Worm (Caenorhabditis elegans) whole organism, L3 larva: ENCODE data around the gene col-155.

ENCODE experiments used
- ama-1 ChIP-seq: fragments of 150-350 bp; optimal IDR thresholded peaks from 2 replicates; lab custom pipeline; 2018
- ceh-28 ChIP-seq: fragments of 150-350 bp; optimal IDR thresholded peaks from 2 replicates; lab custom pipeline; 2014; ENCODE audit warnings: missing biosample characterization, missing genetic modification reagents, missing genetic modification characterization
- egl-27 ChIP-seq: sonication (generic microtip); optimal IDR thresholded peaks from 4 replicates; lab custom pipeline; 2017; ENCODE audit warnings: missing biosample characterization, missing genetic modification reagents, missing genetic modification characterization
- fkh-10 ChIP-seq: sonication (generic microtip); optimal IDR thresholded peaks from 2 replicates; lab custom pipeline; 2017; ENCODE audit warnings: missing biosample characterization, missing genetic modification reagents, missing genetic modification characterization
- fos-1 ChIP-seq: fragments of 150-350 bp; optimal IDR thresholded peaks from 2 replicates; lab custom pipeline; 2014; ENCODE audit warnings: missing biosample characterization, missing genetic modification characterization
- mdl-1 ChIP-seq: fragments of 150-350 bp; optimal IDR thresholded peaks from 2 replicates; lab custom pipeline; 2014; ENCODE audit warnings: missing biosample characterization, missing genetic modification characterization
- nhr-11 ChIP-seq: fragments of 150-350 bp; optimal IDR thresholded peaks from 2 replicates; lab custom pipeline; 2014; ENCODE audit warnings: missing biosample characterization, missing genetic modification characterization
- nhr-28 ChIP-seq: fragments of 150-350 bp; optimal IDR thresholded peaks from 2 replicates; lab custom pipeline; 2014; ENCODE audit warnings: missing biosample characterization, missing genetic modification characterization
- pqm-1 ChIP-seq: fragments of 150-350 bp; optimal IDR thresholded peaks from 2 replicates; lab custom pipeline; 2017; ENCODE audit warnings: missing biosample characterization, missing genetic modification characterization, inconsistent platforms
- snpc-4 ChIP-seq: fragments of 150-350 bp; optimal IDR thresholded peaks from 2 replicates; lab custom pipeline; 2014; ENCODE audit warnings: missing biosample characterization, missing genetic modification characterization
- unc-39 ChIP-seq: sonication (generic microtip); optimal IDR thresholded peaks from 4 replicates; lab custom pipeline; 2017; ENCODE audit warnings: missing biosample characterization, missing genetic modification characterization
- ztf-11 ChIP-seq: fragments of 150-350 bp; optimal IDR thresholded peaks from 2 replicates; lab custom pipeline; 2014; ENCODE audit warnings: missing biosample characterization, missing genetic modification characterization

DNA sequence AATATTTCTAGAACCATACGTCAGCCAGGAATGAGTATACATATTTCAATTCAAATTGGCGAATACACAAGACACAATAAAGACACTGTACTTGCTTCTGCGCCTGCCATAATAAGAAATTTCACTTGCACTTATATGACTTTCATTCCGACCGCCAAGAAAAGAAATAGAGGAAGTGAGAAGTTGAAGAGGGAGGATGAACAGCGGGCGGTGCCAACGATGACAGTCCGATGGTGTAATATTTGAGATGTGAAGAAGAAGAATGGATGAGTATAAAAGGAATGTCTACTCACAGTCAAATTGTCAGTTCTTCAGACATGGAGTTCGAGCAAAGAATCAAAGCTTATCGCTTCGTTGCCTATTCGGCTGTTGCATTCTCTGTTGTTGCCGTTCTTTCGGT is 4.6 kb downstream of the col-155 start, which contains the start of gene col-154:
- TF ChIP-seq fos-1 (tag; lab: Kevin White, UChicago) (no peak), pqm-1 (tag; lab: Kevin White, UChicago) (no peak), nhr-11 (no peak), mdl-1 (tag; lab: Kevin White, UChicago) (no peak), ama-1 (lab: Kevin White, UChicago) (no peak), egl-27 (tag; lab: Kevin White, UChicago) (no peak), nhr-28 (tag; lab: Kevin White, UChicago) (no peak), unc-39 (tag; lab: Kevin White, UChicago) (no peak), ceh-28 (tag; lab: Kevin White, UChicago) (no peak), ztf-11 (tag; lab: Kevin White, UChicago) (no peak), fkh-10 (GFP tag; lab: Kevin White, UChicago) (no peak), snpc-4 (no peak)
